Worm (Caenorhabditis elegans) whole organism, midembryonic: ENCODE data around the gene F02H6.3.

Experiments used
- T22C8.4 ChIP-seq: fragments of 200-800 bp; sonication (Bioruptor generic); IDR thresholded peaks from 2 replicates; pipeline ENCODE4 v1.3.6; 2022; ENCODE audit warnings: missing genetic modification characterization, missing compliant biosample characterization
- cog-1 ChIP-seq: sonication (generic microtip); optimal IDR thresholded peaks from 2 replicates; lab custom pipeline; 2016; ENCODE audit warnings: missing genetic modification characterization, missing compliant biosample characterization
- flt-1 ChIP-seq: fragments of 200-800 bp; sonication (Bioruptor generic); IDR thresholded peaks from 2 replicates; pipeline ENCODE4 v1.3.6; 2022; ENCODE audit warnings: missing genetic modification characterization, missing compliant biosample characterization
- klf-2 ChIP-seq: fragments of 200-800 bp; sonication (Bioruptor generic); conservative IDR thresholded peaks from 2 replicates; pipeline ENCODE4 v1.3.6; 2022; ENCODE audit warnings: missing genetic modification reagents, missing genetic modification characterization, missing compliant biosample characterization
- med-1 ChIP-seq: sonication (generic microtip); optimal IDR thresholded peaks from 2 replicates; lab custom pipeline; 2017; ENCODE audit warnings: missing genetic modification characterization, mild to moderate bottlenecking, missing compliant biosample characterization, antibody characterized with exemption, missing genetic modification reagents; ENCODE audit not compliant: insufficient read depth
- ref-1 ChIP-seq: fragments of 200-800 bp; sonication (Bioruptor generic); conservative IDR thresholded peaks from 2 replicates; pipeline ENCODE4 v1.3.6; 2022; ENCODE audit warnings: missing genetic modification reagents, missing genetic modification characterization, missing compliant biosample characterization
- tab-1 ChIP-seq: fragments of 200-800 bp; sonication (Bioruptor generic); IDR thresholded peaks from 2 replicates; pipeline ENCODE4 v1.3.6; 2022; ENCODE audit warnings: missing genetic modification characterization, missing compliant biosample characterization
- ztf-23 ChIP-seq: fragments of 200-800 bp; sonication (Bioruptor generic); IDR thresholded peaks from 2 replicates; pipeline ENCODE4 v1.3.6; 2022; ENCODE audit warnings: missing genetic modification reagents, missing genetic modification characterization, missing compliant biosample characterization
- ztf-29 ChIP-seq: fragments of 200-800 bp; sonication (Bioruptor generic); IDR thresholded peaks from 2 replicates; pipeline ENCODE4 v1.3.6; 2022; ENCODE audit warnings: missing genetic modification reagents, missing genetic modification characterization, missing compliant biosample characterization

F02H6.3 gene

DNA sequence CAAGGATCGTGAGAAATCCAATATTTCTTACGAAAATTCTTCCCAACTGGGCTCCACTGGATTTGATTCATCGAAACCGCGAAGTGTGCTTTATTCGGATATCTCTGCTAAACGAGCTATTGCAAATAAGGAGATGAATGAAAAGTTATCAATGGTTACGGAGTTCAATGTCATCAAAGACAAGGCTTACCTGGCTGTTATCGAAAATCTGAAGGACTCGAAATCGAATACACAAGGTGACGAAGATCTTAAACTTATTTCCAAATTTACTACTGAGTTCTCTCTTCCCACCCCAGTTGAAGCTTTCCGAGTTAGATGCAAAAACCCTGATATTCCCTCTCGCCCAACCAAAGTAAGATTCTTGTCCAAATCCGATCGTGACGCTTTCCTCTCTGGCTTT is 17.0 kb upstream of the F02H6.3 start:
- no peak for TF ChIP-seq med-1 (GFP tag; lab: Kevin White, UChicago)
- no peak for TF ChIP-seq ztf-23 (GFP tag; lab: Robert Waterston, UW)
- TF ChIP-seq T22C8.4 = no peak
- TF ChIP-seq klf-2 (GFP tag; lab: Robert Waterston, UW) = no peak
- TF ChIP-seq flt-1 (GFP tag; lab: Robert Waterston, UW) = no peak
- no peak for TF ChIP-seq ref-1 (GFP tag; lab: Robert Waterston, UW)
- TF ChIP-seq tab-1 = no peak
- TF ChIP-seq ztf-29 (GFP tag; lab: Robert Waterston, UW) = no peak
- TF ChIP-seq cog-1 = no peak

DNA sequence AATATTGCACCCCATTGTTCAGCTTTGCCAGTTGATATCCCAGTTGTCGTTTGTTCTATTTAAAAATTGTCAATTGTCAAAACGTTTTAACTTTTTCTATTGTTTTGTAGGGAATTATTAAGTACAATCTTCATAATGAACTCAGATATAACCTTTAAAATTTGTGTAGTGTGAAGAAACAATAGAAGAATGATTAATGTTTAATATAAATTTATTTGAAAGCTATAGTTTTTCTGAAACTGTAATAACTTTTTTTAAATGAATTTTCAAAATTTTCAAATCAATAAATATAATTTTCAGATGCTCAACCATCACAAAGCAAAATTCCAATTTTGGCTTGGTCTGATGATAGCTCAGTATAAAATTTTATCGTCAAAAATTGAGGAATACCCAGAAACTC is 11.3 kb upstream of the F02H6.3 start, which contains the start of gene K01G12.22:
TSS of gene K01G12.22 (plus strand) at position 301 of the 400 bp plus-strand sequence.
- TF ChIP-seq ztf-23 (GFP tag; lab: Robert Waterston, UW) (no peak), tab-1 (no peak), flt-1 (GFP tag; lab: Robert Waterston, UW) (no peak), med-1 (GFP tag; lab: Kevin White, UChicago) (no peak), klf-2 (GFP tag; lab: Robert Waterston, UW) (no peak), cog-1 (no peak), T22C8.4 (no peak), ztf-29 (GFP tag; lab: Robert Waterston, UW) (no peak), ref-1 (GFP tag; lab: Robert Waterston, UW) (no peak)

DNA sequence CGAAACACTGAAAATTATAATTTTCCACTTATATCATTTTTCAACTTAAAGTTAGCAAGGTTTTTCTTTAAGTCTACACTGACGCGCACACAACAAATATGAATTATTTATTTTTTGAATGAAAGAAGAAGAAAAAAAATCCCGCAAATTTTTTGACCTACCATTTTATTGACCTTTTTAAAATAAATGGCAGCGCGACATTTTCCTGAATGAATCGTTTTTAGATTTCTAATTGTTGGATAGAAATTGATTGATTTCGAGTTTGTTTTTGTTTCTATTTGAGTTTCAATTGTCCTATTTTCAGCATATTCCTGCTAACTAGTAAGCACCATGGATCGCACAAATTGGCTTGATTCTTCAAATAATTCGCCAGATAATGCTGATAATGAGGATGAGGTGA is 10.0 kb upstream of the F02H6.3 start, which contains the start of gene K01G12.3:
TSS of gene K01G12.3 (plus strand) at position 301 of the 400 bp plus-strand sequence.
- TF ChIP-seq ztf-29 (GFP tag; lab: Robert Waterston, UW) = no peak
- no peak for TF ChIP-seq ref-1 (GFP tag; lab: Robert Waterston, UW)
- no peak for TF ChIP-seq med-1 (GFP tag; lab: Kevin White, UChicago)
- no peak for TF ChIP-seq flt-1 (GFP tag; lab: Robert Waterston, UW)
- no peak for TF ChIP-seq tab-1
- no peak for TF ChIP-seq ztf-23 (GFP tag; lab: Robert Waterston, UW)
- TF ChIP-seq klf-2 (GFP tag; lab: Robert Waterston, UW) = no peak
- no peak for TF ChIP-seq T22C8.4
- no peak for TF ChIP-seq cog-1

DNA sequence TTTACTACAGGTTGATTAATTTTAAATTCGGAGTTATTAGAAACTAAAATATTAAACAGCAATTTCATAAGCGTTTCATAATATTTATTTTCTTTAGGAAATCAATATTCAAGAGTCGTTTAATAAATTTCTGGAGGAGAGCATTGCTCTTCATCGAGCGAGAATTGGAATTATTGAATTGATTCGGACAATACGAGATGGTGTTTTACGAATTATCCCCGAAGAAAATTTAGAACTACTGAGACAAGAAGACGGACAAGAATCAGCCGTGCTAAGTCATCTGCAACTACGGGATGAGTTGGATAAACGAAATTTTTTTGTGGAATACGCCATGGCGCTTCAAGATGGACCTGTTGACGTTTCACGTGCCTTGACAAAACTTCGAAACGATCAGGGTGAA is 8.9 kb upstream of the F02H6.3 start:
- no peak for TF ChIP-seq ref-1 (GFP tag; lab: Robert Waterston, UW)
- no peak for TF ChIP-seq tab-1
- TF ChIP-seq flt-1 (GFP tag; lab: Robert Waterston, UW) = no peak
- TF ChIP-seq ztf-23 (GFP tag; lab: Robert Waterston, UW) = no peak
- no peak for TF ChIP-seq med-1 (GFP tag; lab: Kevin White, UChicago)
- TF ChIP-seq cog-1 = no peak
- no peak for TF ChIP-seq klf-2 (GFP tag; lab: Robert Waterston, UW)
- no peak for TF ChIP-seq T22C8.4
- TF ChIP-seq ztf-29 (GFP tag; lab: Robert Waterston, UW) = no peak

DNA sequence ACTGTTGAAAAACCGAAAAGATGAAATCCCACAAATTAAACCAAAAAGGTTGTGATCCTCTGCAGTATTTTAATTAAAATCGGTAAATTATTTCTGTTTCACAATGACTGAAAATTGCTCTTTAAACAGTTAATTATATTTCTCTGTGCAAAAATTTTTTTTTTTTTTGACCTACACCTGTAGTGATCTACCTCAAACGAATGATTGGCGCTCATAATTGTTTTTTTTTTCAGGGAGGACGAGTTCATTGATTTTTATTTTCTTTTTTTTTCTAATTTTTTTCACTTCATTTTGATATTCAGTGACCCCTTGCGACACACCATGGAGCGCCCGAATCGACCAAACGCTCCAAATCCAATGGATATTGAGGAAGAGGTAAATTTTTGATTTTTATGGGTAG is 7.1 kb upstream of the F02H6.3 start, which contains the start of gene F02H6.2:
TSS of gene F02H6.2 (plus strand) at position 301 of the 400 bp plus-strand sequence.
- TF ChIP-seq ztf-29 (GFP tag; lab: Robert Waterston, UW) = no peak
- TF ChIP-seq cog-1 = no peak
- TF ChIP-seq T22C8.4 = no peak
- TF ChIP-seq klf-2 (GFP tag; lab: Robert Waterston, UW) = no peak
- no peak for TF ChIP-seq tab-1
- no peak for TF ChIP-seq flt-1 (GFP tag; lab: Robert Waterston, UW)
- TF ChIP-seq ztf-23 (GFP tag; lab: Robert Waterston, UW) = no peak
- TF ChIP-seq ref-1 (GFP tag; lab: Robert Waterston, UW) = no peak
- no peak for TF ChIP-seq med-1 (GFP tag; lab: Kevin White, UChicago)

DNA sequence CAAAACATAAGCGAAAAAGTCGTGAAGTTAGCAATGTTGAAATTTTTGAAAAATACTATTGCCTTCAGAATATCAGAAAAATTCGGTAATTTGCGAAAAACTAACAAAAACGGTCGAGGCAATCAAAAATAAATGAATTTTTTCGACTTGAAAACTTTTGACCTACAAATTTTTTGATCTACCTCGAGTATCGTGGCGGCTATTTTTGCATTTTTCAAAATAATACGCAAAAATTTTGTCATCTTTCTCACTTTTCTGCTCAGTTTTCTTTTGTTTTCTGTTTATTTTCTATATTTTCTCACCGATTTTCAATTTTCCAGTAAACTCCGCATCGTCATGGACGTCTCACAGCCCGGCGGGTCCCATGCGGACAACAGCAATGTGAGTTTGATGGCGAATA is 12.6 kb downstream of the F02H6.3 start:
- TF ChIP-seq ref-1 (GFP tag; lab: Robert Waterston, UW) (no peak), tab-1 (no peak), klf-2 (GFP tag; lab: Robert Waterston, UW) (no peak), cog-1 (no peak), flt-1 (GFP tag; lab: Robert Waterston, UW) (no peak), ztf-23 (GFP tag; lab: Robert Waterston, UW) (no peak), med-1 (GFP tag; lab: Kevin White, UChicago) (no peak), T22C8.4 (no peak), ztf-29 (GFP tag; lab: Robert Waterston, UW) (no peak)

DNA sequence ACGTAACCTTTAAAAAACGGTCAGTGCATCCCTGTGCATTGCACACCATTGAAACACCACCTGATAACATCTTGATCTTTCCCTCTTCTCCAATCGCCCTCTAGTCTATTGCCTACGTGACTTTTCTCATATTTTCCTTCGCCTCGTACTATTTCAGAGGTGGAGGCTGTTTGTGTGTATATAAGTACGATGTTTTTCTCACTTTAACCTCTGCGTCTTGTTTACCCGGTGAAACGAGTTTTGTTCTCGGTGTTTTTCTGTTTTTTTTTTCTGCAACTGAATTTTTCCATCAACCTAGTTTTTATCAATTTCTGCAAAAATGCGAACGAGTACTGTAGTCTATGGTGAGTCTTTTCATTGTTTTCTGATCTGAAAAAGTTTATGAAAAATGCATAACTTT is 16.5 kb downstream of the F02H6.3 start, which contains the start of gene sqrd-1:
TSS of gene sqrd-1 (plus strand) at position 158 of the 400 bp plus-strand sequence.
- 0 out of 2 replicates have a peak, but pooled peaks have one; percentile 14 for TF ChIP-seq flt-1 (GFP tag; lab: Robert Waterston, UW)
- TF ChIP-seq ref-1 (GFP tag; lab: Robert Waterston, UW) = no peak
- TF ChIP-seq cog-1 = no peak
- TF ChIP-seq ztf-29 (GFP tag; lab: Robert Waterston, UW) = no peak

DNA sequence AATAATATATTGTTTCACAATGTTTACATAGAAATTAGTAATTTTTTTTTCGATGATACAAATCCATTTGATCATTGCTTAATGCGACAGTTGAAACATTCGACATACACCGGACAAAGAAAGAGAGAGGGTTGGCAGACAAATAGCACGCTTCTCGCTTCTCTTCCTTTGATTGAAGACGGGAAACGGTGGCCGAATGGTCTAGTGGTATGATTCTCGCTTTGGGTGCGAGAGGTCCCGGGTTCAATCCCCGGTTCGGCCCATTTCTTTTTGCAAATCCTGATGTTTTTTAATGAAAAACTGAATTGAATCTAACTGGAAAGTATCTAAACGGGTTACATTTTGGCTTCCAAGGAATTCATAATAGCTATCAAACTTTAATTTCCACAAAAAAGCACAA is 21.7 kb downstream of the F02H6.3 start:
- TF ChIP-seq ztf-23 (GFP tag; lab: Robert Waterston, UW) = peak; percentile 71
- TF ChIP-seq T22C8.4 = no peak
- no peak for TF ChIP-seq med-1 (GFP tag; lab: Kevin White, UChicago)
- 0 out of 2 replicates have a peak, but pooled peaks have one; percentile 46 for TF ChIP-seq klf-2 (GFP tag; lab: Robert Waterston, UW)
- 0 out of 2 replicates have a peak, but pooled peaks have one; percentile 37 for TF ChIP-seq ref-1 (GFP tag; lab: Robert Waterston, UW)

DNA sequence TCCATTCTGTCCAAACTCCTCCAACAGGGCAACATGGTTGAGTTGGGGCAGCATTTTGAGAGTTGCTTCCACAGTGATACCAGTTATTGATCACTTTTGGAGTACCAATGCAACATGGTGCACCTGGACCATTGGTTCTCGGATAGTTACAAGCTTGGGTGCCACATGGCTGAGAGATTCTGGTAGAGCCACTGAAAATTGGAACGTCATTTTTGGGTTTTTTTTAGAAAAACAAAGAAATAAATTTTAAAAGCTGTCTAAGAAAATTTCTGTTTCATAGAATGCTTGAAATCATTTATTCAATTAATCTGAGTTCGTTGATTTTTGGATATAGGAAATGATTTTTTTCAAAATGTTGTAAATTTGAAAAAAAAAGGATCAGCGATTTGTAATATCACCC is 23.9 kb downstream of the F02H6.3 start:
- TF ChIP-seq med-1 (GFP tag; lab: Kevin White, UChicago) = no peak

DNA sequence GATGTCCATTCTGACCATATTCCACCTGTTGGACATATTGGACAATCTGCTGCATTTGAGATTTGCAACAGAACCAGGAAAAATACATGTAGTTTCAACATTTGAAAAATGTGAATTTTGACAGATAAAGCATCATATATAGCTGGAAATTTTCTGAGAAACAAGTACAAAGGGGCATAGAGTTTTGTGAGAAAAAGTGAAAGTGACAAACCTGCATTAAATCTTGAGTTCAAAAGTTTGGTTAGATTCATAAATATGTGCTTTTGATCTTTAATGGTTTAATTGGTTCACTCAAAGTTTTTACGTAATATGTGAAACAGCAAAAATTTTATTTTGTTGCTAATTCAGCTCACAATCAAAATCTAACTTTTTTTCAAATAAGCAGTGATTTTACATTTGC is 24.8 kb downstream of the F02H6.3 start, which contains the start of gene F02H6.7:
TSS of gene F02H6.7 (minus strand) at position 101 of the 400 bp plus-strand sequence.
- TF ChIP-seq ref-1 (GFP tag; lab: Robert Waterston, UW) = no peak
- TF ChIP-seq med-1 (GFP tag; lab: Kevin White, UChicago) = no peak
- no peak for TF ChIP-seq klf-2 (GFP tag; lab: Robert Waterston, UW)
- TF ChIP-seq ztf-29 (GFP tag; lab: Robert Waterston, UW) = no peak
- no peak for TF ChIP-seq tab-1
- TF ChIP-seq cog-1 = no peak
- TF ChIP-seq T22C8.4 = no peak
- no peak for TF ChIP-seq ztf-23 (GFP tag; lab: Robert Waterston, UW)
- TF ChIP-seq flt-1 (GFP tag; lab: Robert Waterston, UW) = no peak
